Worm (Caenorhabditis elegans) whole organism, midembryonic: ENCODE data around the gene F41C6.6.

Experiments
- T22C8.4 ChIP-seq: fragments of 200-800 bp; sonication (Bioruptor generic); IDR thresholded peaks from 2 replicates; pipeline ENCODE4 v1.3.6; 2022; ENCODE audit warnings: missing genetic modification characterization, missing compliant biosample characterization
- cog-1 ChIP-seq: sonication (generic microtip); optimal IDR thresholded peaks from 2 replicates; lab custom pipeline; 2016; ENCODE audit warnings: missing genetic modification characterization, missing compliant biosample characterization
- flt-1 ChIP-seq: fragments of 200-800 bp; sonication (Bioruptor generic); IDR thresholded peaks from 2 replicates; pipeline ENCODE4 v1.3.6; 2022; ENCODE audit warnings: missing genetic modification characterization, missing compliant biosample characterization
- tab-1 ChIP-seq: fragments of 200-800 bp; sonication (Bioruptor generic); IDR thresholded peaks from 2 replicates; pipeline ENCODE4 v1.3.6; 2022; ENCODE audit warnings: missing genetic modification characterization, missing compliant biosample characterization
- ztf-23 ChIP-seq: fragments of 200-800 bp; sonication (Bioruptor generic); IDR thresholded peaks from 2 replicates; pipeline ENCODE4 v1.3.6; 2022; ENCODE audit warnings: missing genetic modification reagents, missing genetic modification characterization, missing compliant biosample characterization
- ztf-29 ChIP-seq: fragments of 200-800 bp; sonication (Bioruptor generic); IDR thresholded peaks from 2 replicates; pipeline ENCODE4 v1.3.6; 2022; ENCODE audit warnings: missing genetic modification reagents, missing genetic modification characterization, missing compliant biosample characterization

ce11 chrX:6899848-6900247 is 18.2 kb upstream of the F41C6.6 start, which contains the start of gene F14B8.4:
- TF ChIP-seq T22C8.4 (no peak), tab-1 (GFP tag; lab: Robert Waterston, UW) (no peak), cog-1 (tag; lab: Kevin White, UChicago) (no peak), flt-1 (no peak), ztf-29 (GFP tag; lab: Robert Waterston, UW) (no peak), ztf-23 (GFP tag; lab: Robert Waterston, UW) (no peak)
